Worm (Caenorhabditis elegans) whole organism, L2 larva: Measurements from ENCODE around the gene ergi-3.

ENCODE experiments used
- F13H6.1 ChIP-seq: sonication (generic microtip); optimal IDR thresholded peaks from 2 replicates; lab custom pipeline; 2016; ENCODE audit warnings: missing genetic modification characterization, missing compliant biosample characterization
- blmp-1 ChIP-seq: sonication (generic microtip); optimal IDR thresholded peaks from 2 replicates; lab custom pipeline; 2017; ENCODE audit warnings: missing genetic modification characterization, mild to moderate bottlenecking, missing compliant biosample characterization, antibody characterized with exemption, moderate library complexity; ENCODE audit not compliant: insufficient read depth
- elt-1 ChIP-seq: fragments of 150-350 bp; optimal IDR thresholded peaks from 2 replicates; lab custom pipeline; 2014; ENCODE audit warnings: missing biosample characterization, missing genetic modification characterization
- elt-3 ChIP-seq: sonication (generic microtip); optimal IDR thresholded peaks from 2 replicates; lab custom pipeline; 2017; ENCODE audit warnings: missing biosample characterization, missing genetic modification characterization
- lin-13 ChIP-seq: fragments of 150-350 bp; optimal IDR thresholded peaks from 2 replicates; lab custom pipeline; 2014; ENCODE audit warnings: missing biosample characterization, missing genetic modification reagents, missing genetic modification characterization
- mdl-1 ChIP-seq, 2 experiments: fragments of 150-350 bp in 1 of 2; sonication (generic microtip) in 1 of 2; optimal IDR thresholded peaks; 2 replicates each; lab custom pipeline; 2017; ENCODE audit warnings: missing biosample characterization in 2 of 2, missing genetic modification characterization in 2 of 2
- skn-1 ChIP-seq: sonication (generic microtip); optimal IDR thresholded peaks from 2 replicates; lab custom pipeline; 2017; ENCODE audit warnings: missing biosample characterization, missing genetic modification characterization
- sma-9 ChIP-seq, 2 experiments: fragments of 150-350 bp in 1 of 2; sonication (generic microtip) in 1 of 2; optimal IDR thresholded peaks; 2 replicates each; lab custom pipeline; 2014 to 2016; ENCODE audit warnings: missing genetic modification characterization in 2 of 2, mild to moderate bottlenecking in 1 of 2, missing biosample characterization in 1 of 2, missing compliant biosample characterization in 1 of 2, missing genetic modification reagents in 1 of 2, moderate library complexity in 1 of 2
- snpc-4 ChIP-seq: fragments of 150-350 bp; optimal IDR thresholded peaks from 2 replicates; lab custom pipeline; 2014; ENCODE audit warnings: missing biosample characterization, missing genetic modification characterization
- ztf-4 ChIP-seq: fragments of 150-350 bp; optimal IDR thresholded peaks from 2 replicates; lab custom pipeline; 2014; ENCODE audit warnings: missing biosample characterization, missing genetic modification characterization

ce11 chrX:15600512-15601117 is 15.9 kb downstream of the ergi-3 start, which contains the start of gene ent-2:
- no peak for TF ChIP-seq snpc-4 (tag; lab: Kevin White, UChicago)
- no peak for TF ChIP-seq blmp-1
- TF ChIP-seq ztf-4: no peak
- TF ChIP-seq mdl-1 (tag; optimal IDR thresholded peaks at IDR 0.05; lab: Kevin White, UChicago): peak in 1 of 2 experiments; percentile 46
- TF ChIP-seq lin-13 (GFP tag; lab: Kevin White, UChicago): peak; percentile 32
- no peak for TF ChIP-seq elt-1
- TF ChIP-seq F13H6.1 (tag; lab: Kevin White, UChicago): no peak
- no peak for TF ChIP-seq skn-1
- no peak for TF ChIP-seq elt-3 (tag; lab: Kevin White, UChicago)
- TF ChIP-seq sma-9 (GFP tag; optimal IDR thresholded peaks at IDR 0.05; lab: Kevin White, UChicago): peak; percentile 59
- no peak for TF ChIP-seq sma-9 (tag; optimal IDR thresholded peaks at IDR 0.05; lab: Kevin White, UChicago)
